Worm (Caenorhabditis elegans) whole organism, young adult: ENCODE results near the gene adh-1.

Source experiments
- T26A5.8 ChIP-seq: sonication (generic microtip); optimal IDR thresholded peaks from 2 replicates; lab custom pipeline; 2016; ENCODE audit warnings: missing genetic modification characterization, missing compliant biosample characterization
- Y67H2A.10 ChIP-seq: fragments of 200-800 bp; sonication (Bioruptor generic); conservative IDR thresholded peaks from 2 replicates; pipeline ENCODE4 v1.3.6; 2022; ENCODE audit warnings: missing genetic modification reagents, missing genetic modification characterization, missing compliant biosample characterization
- ceh-79 ChIP-seq: sonication (generic microtip); optimal IDR thresholded peaks from 2 replicates; lab custom pipeline; 2017; ENCODE audit warnings: mild to moderate bottlenecking, missing genetic modification characterization, missing compliant biosample characterization
- nfyb-1 ChIP-seq: fragments of 200-800 bp; sonication (Bioruptor generic); IDR thresholded peaks from 2 replicates; pipeline ENCODE4 v1.3.6; 2022; ENCODE audit warnings: missing genetic modification reagents, missing genetic modification characterization, missing compliant biosample characterization
- unc-62 ChIP-seq: fragments of 150-350 bp; optimal IDR thresholded peaks from 2 replicates; lab custom pipeline; 2014; ENCODE audit warnings: missing biosample characterization, missing genetic modification reagents, missing genetic modification characterization

- TF ChIP-seq Y67H2A.10 (GFP tag; lab: Robert Waterston, UW) = no peak
- TF ChIP-seq nfyb-1 (GFP tag; lab: Robert Waterston, UW) = no peak
- no peak for TF ChIP-seq unc-62
- TF ChIP-seq T26A5.8 (tag; lab: Kevin White, UChicago) = no peak
- TF ChIP-seq ceh-79 (tag; lab: Kevin White, UChicago) = no peak
These were observed 8.4 kb downstream of the adh-1 start for ce11 chrV:11896322-11896898.
